Fruit fly (Drosophila melanogaster): ENCODE results near the gene Spp.

Gene Spp

dm6 chr2L:574226-574625, 29.8 kb upstream of the Spp start, which contains the start of the genes Ipk2 and cold (continued):
- TF ChIP-seq CG18476 (GFP tag; optimal IDR thresholded peaks at IDR 0.05) (peak; percentile 85), tin (GFP tag; optimal IDR thresholded peaks at IDR 0.05) (peak; percentile 85), CG12391 (tag; optimal IDR thresholded peaks at IDR 0.05) (peak; percentile 84), slbo (GFP tag; IDR thresholded peaks at IDR 0.05) (peak; percentile 88), run (tag; optimal IDR thresholded peaks at IDR 0.05) (peak; percentile 39), sens (GFP tag) (peak; percentile 96), salm (tag; optimal IDR thresholded peaks at IDR 0.05) (peak; percentile 21), onecut (GFP tag; IDR thresholded peaks at IDR 0.05) (peak; percentile 49), luna (GFP tag; optimal IDR thresholded peaks at IDR 0.05) (peak; percentile 62), zf30C (GFP tag; optimal IDR thresholded peaks at IDR 0.05) (no peak), ara (GFP tag; IDR thresholded peaks at IDR 0.05) (peak; percentile 55), grn (GFP tag; optimal IDR thresholded peaks at IDR 0.05) (no peak), Atf3 (GFP tag; optimal IDR thresholded peaks at IDR 0.05) (peak; percentile 63), Sry-δ (GFP tag; optimal IDR thresholded peaks at IDR 0.05) (peak; percentile 52), Rfx (GFP tag; IDR thresholded peaks at IDR 0.05) (peak; percentile 90), CG31441 (GFP tag; IDR thresholded peaks at IDR 0.05) (no peak; the same call in 1 of the 2 replicates), phol (tag; optimal IDR thresholded peaks at IDR 0.05) (peak; percentile 88), dati (GFP tag; IDR thresholded peaks at IDR 0.05) (no peak), disco-r (GFP tag; optimal IDR thresholded peaks at IDR 0.05) (peak; percentile 52), rib (GFP tag; IDR thresholded peaks at IDR 0.05) (peak; percentile 43; the same call in 1 of the 2 replicates), danr (GFP tag; IDR thresholded peaks at IDR 0.05) (peak; percentile 41; the same call in 1 of the 2 replicates), wdn (GFP tag; IDR thresholded peaks at IDR 0.05) (peak; percentile 59), CG17385 (GFP tag; optimal IDR thresholded peaks at IDR 0.05) (peak; percentile 76), twi (tag; optimal IDR thresholded peaks at IDR 0.05) (peak; percentile 67), Deaf1 (tag; optimal IDR thresholded peaks at IDR 0.05) (no peak), CG13775 (GFP tag; optimal IDR thresholded peaks at IDR 0.05) (peak; percentile 86), org-1 (GFP tag; optimal IDR thresholded peaks at IDR 0.05) (peak; percentile 48), H2.0 (GFP tag; IDR thresholded peaks at IDR 0.05) (peak; percentile 59), Ssrp (tag; optimal IDR thresholded peaks at IDR 0.05) (peak; percentile 72), CG10366 (GFP tag; IDR thresholded peaks at IDR 0.05) (peak; percentile 60), klu (GFP tag; IDR thresholded peaks at IDR 0.05) (peak; percentile 79), CG17612 (GFP tag; IDR thresholded peaks at IDR 0.05) (peak; percentile 14; the same call in 1 of the 2 replicates), gem (tag; optimal IDR thresholded peaks at IDR 0.05) (no peak), NfI (GFP tag; optimal IDR thresholded peaks at IDR 0.05) (peak; percentile 85), wor (GFP tag; IDR thresholded peaks at IDR 0.05) (peak; percentile 68), z (GFP tag; IDR thresholded peaks at IDR 0.05) (no peak), exex (tag; optimal IDR thresholded peaks at IDR 0.05) (peak; percentile 83), sim (GFP tag; IDR thresholded peaks at IDR 0.05) (no peak), gt (GFP tag; IDR thresholded peaks at IDR 0.05) (no peak), stc (GFP tag; IDR thresholded peaks at IDR 0.05) (no peak), pb (GFP tag; optimal IDR thresholded peaks at IDR 0.05) (peak; percentile 50), Fer1 (GFP tag; optimal IDR thresholded peaks at IDR 0.05) (no peak), Fer2 (tag; optimal IDR thresholded peaks at IDR 0.05) (peak; percentile 37), cato (GFP tag; optimal IDR thresholded peaks at IDR 0.05; ENCODE audit: borderline replicate concordance) (peak; percentile 63), Taf1 (GFP tag; IDR thresholded peaks at IDR 0.05) (peak; percentile 56; the same call in 1 of the 2 replicates), CG10979 (tag; optimal IDR thresholded peaks at IDR 0.05) (peak; percentile 67), YL-1 (GFP tag; optimal IDR thresholded peaks at IDR 0.05) (peak; percentile 93), Mes4 (GFP tag; optimal IDR thresholded peaks at IDR 0.05) (peak; percentile 48), ind (GFP tag; optimal IDR thresholded peaks at IDR 0.05) (peak; percentile 83), CG6683 (GFP tag; optimal IDR thresholded peaks at IDR 0.05) (peak; percentile 66), Dll (GFP tag; IDR thresholded peaks at IDR 0.05; ENCODE audit: partially characterized antibody) (peak; percentile 56; the same call in 3 of the 4 replicates), nom (GFP tag; optimal IDR thresholded peaks at IDR 0.05) (peak; percentile 70)

Data from whole organism, embryonic.